Fruit fly (Drosophila melanogaster): ENCODE measurements around the gene Karl.
A peak's percentile ranks its signal among the peaks of the same experiment; 100 is the strongest.

Karl gene

dm6 chrX:11775987-11776587 is 11.1 kb upstream of the Karl start (continued):
- peak; percentile 36 for TF ChIP-seq Hsf (GFP tag; optimal IDR thresholded peaks at IDR 0.05)
- no peak for TF ChIP-seq inv (GFP tag; IDR thresholded peaks at IDR 0.05; ENCODE audit: partially characterized antibody)
- TF ChIP-seq ci (GFP tag; IDR thresholded peaks at IDR 0.05), result peak; percentile 69; the same call in 2 of the 3 replicates
- TF ChIP-seq CG4424 (GFP tag; optimal IDR thresholded peaks at IDR 0.05), result peak; percentile 59
- peak; percentile 12 for TF ChIP-seq ac (GFP tag; optimal IDR thresholded peaks at IDR 0.05)
- TF ChIP-seq CG4282 (GFP tag; optimal IDR thresholded peaks at IDR 0.05), result no peak
- TF ChIP-seq Side (GFP tag; optimal IDR thresholded peaks at IDR 0.05), result peak; percentile 40
- peak; percentile 36 for TF ChIP-seq CG17385 (GFP tag; optimal IDR thresholded peaks at IDR 0.05)
- no peak for TF ChIP-seq scrt (GFP tag; optimal IDR thresholded peaks at IDR 0.05)
- no peak for TF ChIP-seq shn (GFP tag; optimal IDR thresholded peaks at IDR 0.05)
- peak; percentile 47; the same call in 1 of the 2 replicates for TF ChIP-seq Gsc (GFP tag; IDR thresholded peaks at IDR 0.05)
- TF ChIP-seq cato (GFP tag; optimal IDR thresholded peaks at IDR 0.05; ENCODE audit: borderline replicate concordance), result no peak
- TF ChIP-seq CTCF (GFP tag; optimal IDR thresholded peaks at IDR 0.05), result no peak
- no peak for TF ChIP-seq MESR4 (GFP tag; optimal IDR thresholded peaks at IDR 0.05)
- 0 out of 2 replicates have a peak, but pooled peaks have one; percentile 38 for TF ChIP-seq E2f1 (GFP tag; IDR thresholded peaks at IDR 0.05)
- TF ChIP-seq CG30403 (GFP tag; optimal IDR thresholded peaks at IDR 0.05), result peak; percentile 55
- peak; percentile 1 for TF ChIP-seq stwl (tag; optimal IDR thresholded peaks at IDR 0.05)
- TF ChIP-seq ab (GFP tag; optimal IDR thresholded peaks at IDR 0.05), result no peak
- peak; percentile 59 for TF ChIP-seq CoRest (tag; optimal IDR thresholded peaks at IDR 0.05)
- TF ChIP-seq Bteb2 (GFP tag; optimal IDR thresholded peaks at IDR 0.05), result no peak
- TF ChIP-seq CG8281 (tag; optimal IDR thresholded peaks at IDR 0.05), result peak; percentile 0
- TF ChIP-seq ara (GFP tag; IDR thresholded peaks at IDR 0.05), result peak; percentile 73
- TF ChIP-seq oc (tag; optimal IDR thresholded peaks at IDR 0.05), result peak; percentile 49
- peak; percentile 57 for TF ChIP-seq pnt (GFP tag; optimal IDR thresholded peaks at IDR 0.05)
- TF ChIP-seq Fer2 (tag; optimal IDR thresholded peaks at IDR 0.05), result no peak
- TF ChIP-seq Asciz (GFP tag; optimal IDR thresholded peaks at IDR 0.05), result no peak
- 0 out of 2 replicates have a peak, but pooled peaks have one; percentile 37 for TF ChIP-seq CG9215 (GFP tag; IDR thresholded peaks at IDR 0.05)
- peak; percentile 48 for TF ChIP-seq Antp (GFP tag; optimal IDR thresholded peaks at IDR 0.05)
- peak; percentile 76 for TF ChIP-seq gem (tag; optimal IDR thresholded peaks at IDR 0.05)
- TF ChIP-seq Ets65A (GFP tag), result peak; percentile 57
- TF ChIP-seq CG7372 (GFP tag; IDR thresholded peaks at IDR 0.05), result no peak
- no peak for TF ChIP-seq yki (optimal IDR thresholded peaks at IDR 0.05)
- no peak for TF ChIP-seq psq (GFP tag; optimal IDR thresholded peaks at IDR 0.05)
- no peak for TF ChIP-seq CG13624 (GFP tag; optimal IDR thresholded peaks at IDR 0.05)
- peak; percentile 45; the same call in 1 of the 2 replicates for TF ChIP-seq sob (GFP tag; IDR thresholded peaks at IDR 0.05)
- no peak for TF ChIP-seq prd (optimal IDR thresholded peaks at IDR 0.05)
- peak; percentile 73; the same call in 2 of the 3 replicates for TF ChIP-seq prd (GFP tag; IDR thresholded peaks at IDR 0.05)
- TF ChIP-seq HLH54F (GFP tag; optimal IDR thresholded peaks at IDR 0.05), result no peak
- no peak for TF ChIP-seq Hr39 (optimal IDR thresholded peaks at IDR 0.05)
- TF ChIP-seq TFAM (GFP tag; optimal IDR thresholded peaks at IDR 0.05), result no peak
- no peak for TF ChIP-seq CG12155 (GFP tag; optimal IDR thresholded peaks at IDR 0.05)
- TF ChIP-seq HLH3B (GFP tag; IDR thresholded peaks at IDR 0.05), result peak; percentile 53; the same call in 1 of the 2 replicates
- 0 out of 2 replicates have a peak, but pooled peaks have one; percentile 36 for TF ChIP-seq CG10366 (GFP tag; IDR thresholded peaks at IDR 0.05)
- TF ChIP-seq CG16779 (GFP tag; IDR thresholded peaks at IDR 0.05), result no peak
- peak; percentile 8 for TF ChIP-seq kni (GFP tag; optimal IDR thresholded peaks at IDR 0.05)
- TF ChIP-seq CG14710 (tag; optimal IDR thresholded peaks at IDR 0.05), result peak; percentile 70
- TF ChIP-seq Mes4 (GFP tag; optimal IDR thresholded peaks at IDR 0.05), result peak; percentile 31
- no peak for TF ChIP-seq br (optimal IDR thresholded peaks at IDR 0.05)
- TF ChIP-seq Jarid2 (GFP tag; optimal IDR thresholded peaks at IDR 0.05), result peak; percentile 30
- 0 out of 2 replicates have a peak, but pooled peaks have one; percentile 17 for TF ChIP-seq CG17612 (GFP tag; IDR thresholded peaks at IDR 0.05)
- TF ChIP-seq Ets97D (GFP tag; optimal IDR thresholded peaks at IDR 0.05), result no peak
- peak; percentile 65 for TF ChIP-seq phol (tag; optimal IDR thresholded peaks at IDR 0.05)
